Worm (Caenorhabditis elegans) whole organism, mixed stage, embryonic: ENCODE results near the gene ran-2.

ENCODE experiments used
- ces-1 ChIP-seq: fragments of 150-350 bp; optimal IDR thresholded peaks from 2 replicates; lab custom pipeline; 2014; ENCODE audit warnings: missing biosample characterization, missing genetic modification reagents, missing genetic modification characterization
- lin-13 ChIP-seq: fragments of 150-350 bp; optimal IDR thresholded peaks from 2 replicates; lab custom pipeline; 2014; ENCODE audit warnings: missing biosample characterization, missing genetic modification characterization
- mab-5 ChIP-seq: fragments of 150-350 bp; optimal IDR thresholded peaks from 2 replicates; lab custom pipeline; 2014; ENCODE audit warnings: missing biosample characterization, missing genetic modification characterization
- nhr-2 ChIP-seq: fragments of 150-350 bp; optimal IDR thresholded peaks from 2 replicates; lab custom pipeline; 2014; ENCODE audit warnings: missing biosample characterization, missing genetic modification characterization
- nhr-237 ChIP-seq: fragments of 150-350 bp; optimal IDR thresholded peaks from 2 replicates; lab custom pipeline; 2014; ENCODE audit warnings: missing biosample characterization, missing genetic modification characterization
- nhr-28 ChIP-seq: fragments of 150-350 bp; optimal IDR thresholded peaks from 2 replicates; lab custom pipeline; 2014; ENCODE audit warnings: missing biosample characterization, missing genetic modification characterization
- nhr-76 ChIP-seq: sonication (generic microtip); optimal IDR thresholded peaks from 2 replicates; lab custom pipeline; 2017; ENCODE audit warnings: missing biosample characterization, missing genetic modification characterization

DNA sequence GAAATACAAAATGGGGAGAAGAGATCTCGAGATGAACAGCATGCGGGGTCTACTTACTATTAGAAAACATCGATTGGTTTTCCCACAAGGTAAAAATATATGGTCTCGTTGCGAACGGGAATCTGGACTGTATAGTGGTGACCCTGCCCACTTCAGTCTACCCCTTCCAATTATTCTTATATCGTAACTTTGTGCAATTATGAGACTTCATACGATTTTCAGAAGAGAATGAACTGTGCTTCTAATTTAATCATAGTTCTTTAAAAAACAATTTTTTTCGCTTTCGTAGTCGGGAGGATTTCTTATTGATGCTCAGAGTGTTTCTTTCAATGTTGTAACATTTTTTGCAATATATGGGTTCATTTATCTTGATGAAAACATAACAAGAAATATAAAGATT lies 38.7 kb downstream of the ran-2 start, which contains the start of gene F54H12.5:
- TF ChIP-seq nhr-28 (tag; lab: Kevin White, UChicago) (no peak), lin-13 (tag; lab: Kevin White, UChicago) (no peak), nhr-2 (tag; lab: Kevin White, UChicago) (no peak), ces-1 (GFP tag; lab: Kevin White, UChicago) (no peak), nhr-76 (tag; lab: Kevin White, UChicago) (no peak), nhr-237 (tag; lab: Kevin White, UChicago) (no peak), mab-5 (no peak)
